Worm (Caenorhabditis elegans) whole organism, L3 larva: ENCODE measurements around the gene msp-78.

Source experiments
- ama-1 ChIP-seq: fragments of 150-350 bp; optimal IDR thresholded peaks from 2 replicates; lab custom pipeline; 2018
- mdl-1 ChIP-seq: fragments of 150-350 bp; optimal IDR thresholded peaks from 2 replicates; lab custom pipeline; 2014; ENCODE audit warnings: missing biosample characterization, missing genetic modification characterization
- pqm-1 ChIP-seq: fragments of 150-350 bp; optimal IDR thresholded peaks from 2 replicates; lab custom pipeline; 2017; ENCODE audit warnings: missing biosample characterization, missing genetic modification characterization, inconsistent platforms
- skn-1 ChIP-seq: fragments of 150-350 bp; optimal IDR thresholded peaks from 2 replicates; lab custom pipeline; 2014; ENCODE audit warnings: missing biosample characterization, missing genetic modification characterization
- unc-39 ChIP-seq: sonication (generic microtip); optimal IDR thresholded peaks from 4 replicates; lab custom pipeline; 2017; ENCODE audit warnings: missing biosample characterization, missing genetic modification characterization
- unc-62 ChIP-seq: fragments of 150-350 bp; sonication (generic microtip); optimal IDR thresholded peaks from 4 replicates; lab custom pipeline; 2014; ENCODE audit warnings: missing biosample characterization, missing genetic modification reagents, missing genetic modification characterization
- ztf-11 ChIP-seq: fragments of 150-350 bp; optimal IDR thresholded peaks from 2 replicates; lab custom pipeline; 2014; ENCODE audit warnings: missing biosample characterization, missing genetic modification characterization
- ztf-4 ChIP-seq: fragments of 150-350 bp; optimal IDR thresholded peaks from 2 replicates; lab custom pipeline; 2014; ENCODE audit warnings: missing biosample characterization, missing genetic modification characterization

DNA sequence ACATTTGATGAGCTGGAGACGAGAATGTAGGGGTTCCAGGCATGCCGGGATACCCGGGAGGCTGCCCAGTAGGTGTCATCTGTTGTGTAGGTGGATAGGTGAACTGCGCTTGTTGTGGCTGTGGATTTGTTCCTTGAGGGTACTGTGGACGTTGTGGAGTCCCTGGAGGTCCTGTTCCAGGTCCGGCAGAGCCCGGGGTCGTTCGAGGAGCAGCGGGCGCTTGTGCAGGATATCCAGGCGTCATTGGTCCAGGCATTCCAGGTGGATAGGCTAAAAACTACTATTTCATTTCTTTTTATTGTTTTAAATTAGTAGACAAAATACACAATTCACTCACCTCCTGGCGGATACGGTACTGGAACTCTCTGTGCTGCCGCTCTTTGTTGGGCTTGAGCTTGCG lies 25.4 kb downstream of the msp-78 start:
- no peak for TF ChIP-seq unc-39 (tag; lab: Kevin White, UChicago)
- TF ChIP-seq mdl-1 (tag; lab: Kevin White, UChicago), result no peak
- no peak for TF ChIP-seq pqm-1
- TF ChIP-seq unc-62 (GFP tag; lab: Kevin White, UChicago), result no peak
- no peak for TF ChIP-seq ztf-4 (tag; lab: Kevin White, UChicago)
- TF ChIP-seq ztf-11 (tag; lab: Kevin White, UChicago), result no peak
- TF ChIP-seq ama-1 (lab: Kevin White, UChicago), result no peak
- no peak for TF ChIP-seq skn-1 (tag; lab: Kevin White, UChicago)
